Worm (Caenorhabditis elegans): ENCODE results near the gene vkmt-1.

- TF ChIP-seq ztf-4 (tag; optimal IDR thresholded peaks at IDR 0.05), result no peak
- TF ChIP-seq nhr-12 (tag; optimal IDR thresholded peaks at IDR 0.05), result no peak
- no peak for TF ChIP-seq fos-1 (tag; optimal IDR thresholded peaks at IDR 0.05)
- no peak for TF ChIP-seq elt-3 (tag; optimal IDR thresholded peaks at IDR 0.05)
- no peak for TF ChIP-seq Y55F3AM.14 (GFP tag; optimal IDR thresholded peaks at IDR 0.05)
- TF ChIP-seq aly-2 (tag; optimal IDR thresholded peaks at IDR 0.05), result no peak
- no peak for TF ChIP-seq ZK546.5 (tag; optimal IDR thresholded peaks at IDR 0.05)
- no peak for TF ChIP-seq sem-4 (tag; optimal IDR thresholded peaks at IDR 0.05)
- no peak for TF ChIP-seq snpc-4 (tag; optimal IDR thresholded peaks at IDR 0.05)
Observed at ce11 chrIV:12229679-12230078, 48.8 kb upstream of the vkmt-1 start, which contains the start of gene sre-18.
